Fruit fly (Drosophila melanogaster) Kc167 (cell line): Measurements from ENCODE around the gene MFS9.

ENCODE experiments used
- Myc ChIP-seq: fragments of >200 bp; optimal IDR thresholded peaks from 2 replicates; lab custom pipeline; 2017; ENCODE audit warnings: missing external identifiers
- Sin3A ChIP-seq: fragments of >200 bp; optimal IDR thresholded peaks from 2 replicates; lab custom pipeline; 2018; ENCODE audit warnings: missing external identifiers
- h ChIP-seq: fragments of >200 bp; optimal IDR thresholded peaks from 3 replicates; lab custom pipeline; 2018; ENCODE audit warnings: missing external identifiers
- insv ChIP-seq: fragments of >200 bp; optimal IDR thresholded peaks from 3 replicates; lab custom pipeline; 2018; ENCODE audit warnings: missing external identifiers
- psq ChIP-seq: fragments of >200 bp; optimal IDR thresholded peaks from 2 replicates; lab custom pipeline; 2017; ENCODE audit warnings: missing external identifiers
- ttk ChIP-seq: sonication (Bioruptor generic); optimal IDR thresholded peaks from 2 replicates; lab custom pipeline; 2017; ENCODE audit warnings: missing external identifiers

Gene MFS9

DNA sequence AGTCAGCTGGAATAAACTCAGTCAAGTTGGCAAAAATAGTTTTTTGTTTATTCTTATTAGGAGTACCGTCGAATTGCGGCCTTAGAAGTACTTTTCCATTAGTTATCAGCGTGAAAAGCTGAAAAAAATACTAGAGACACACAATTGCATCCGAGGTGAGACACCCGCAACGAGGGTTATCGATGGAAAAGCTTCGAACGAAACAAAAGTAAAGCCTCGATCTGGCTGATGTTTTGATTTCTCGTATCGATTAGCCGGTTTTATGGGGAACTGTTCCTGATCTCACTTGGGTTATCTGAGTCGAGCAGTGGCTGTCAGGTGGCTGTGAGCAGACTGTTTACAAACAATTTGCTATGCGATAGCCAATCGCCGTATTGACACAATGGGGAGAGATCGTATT, 31.5 kb upstream of the MFS9 start:
- TF ChIP-seq Sin3A (lab: Kevin White, UChicago) (no peak), h (lab: Kevin White, UChicago) (no peak), ttk (lab: Kevin White, UChicago) (no peak), Myc (lab: Kevin White, UChicago) (no peak), psq (lab: Kevin White, UChicago) (no peak), insv (lab: Kevin White, UChicago) (no peak)

DNA sequence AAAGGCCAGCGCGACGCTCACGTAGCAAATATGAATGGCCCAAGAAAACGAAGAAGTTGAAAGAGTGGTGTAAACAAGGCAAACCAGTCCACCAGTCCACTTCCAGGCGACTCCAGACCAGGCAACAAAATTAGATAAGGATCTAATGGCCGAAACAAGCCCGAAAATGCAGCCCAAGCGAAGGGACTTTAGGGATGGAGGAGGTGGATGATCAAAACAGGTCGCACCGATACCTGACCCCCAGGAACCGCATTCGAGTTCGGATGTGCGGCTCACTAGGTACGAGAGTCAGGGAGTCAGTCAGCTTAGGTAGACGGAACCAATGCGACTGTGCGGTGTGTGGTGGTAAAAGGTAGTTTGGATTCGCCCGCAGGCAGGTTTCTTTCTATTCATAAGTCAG, 31.0 kb upstream of the MFS9 start:
- no peak for TF ChIP-seq h (lab: Kevin White, UChicago)
- no peak for TF ChIP-seq Myc (lab: Kevin White, UChicago)
- TF ChIP-seq insv (lab: Kevin White, UChicago): no peak
- TF ChIP-seq psq (lab: Kevin White, UChicago): no peak
- no peak for TF ChIP-seq ttk (lab: Kevin White, UChicago)
- TF ChIP-seq Sin3A (lab: Kevin White, UChicago): no peak

DNA sequence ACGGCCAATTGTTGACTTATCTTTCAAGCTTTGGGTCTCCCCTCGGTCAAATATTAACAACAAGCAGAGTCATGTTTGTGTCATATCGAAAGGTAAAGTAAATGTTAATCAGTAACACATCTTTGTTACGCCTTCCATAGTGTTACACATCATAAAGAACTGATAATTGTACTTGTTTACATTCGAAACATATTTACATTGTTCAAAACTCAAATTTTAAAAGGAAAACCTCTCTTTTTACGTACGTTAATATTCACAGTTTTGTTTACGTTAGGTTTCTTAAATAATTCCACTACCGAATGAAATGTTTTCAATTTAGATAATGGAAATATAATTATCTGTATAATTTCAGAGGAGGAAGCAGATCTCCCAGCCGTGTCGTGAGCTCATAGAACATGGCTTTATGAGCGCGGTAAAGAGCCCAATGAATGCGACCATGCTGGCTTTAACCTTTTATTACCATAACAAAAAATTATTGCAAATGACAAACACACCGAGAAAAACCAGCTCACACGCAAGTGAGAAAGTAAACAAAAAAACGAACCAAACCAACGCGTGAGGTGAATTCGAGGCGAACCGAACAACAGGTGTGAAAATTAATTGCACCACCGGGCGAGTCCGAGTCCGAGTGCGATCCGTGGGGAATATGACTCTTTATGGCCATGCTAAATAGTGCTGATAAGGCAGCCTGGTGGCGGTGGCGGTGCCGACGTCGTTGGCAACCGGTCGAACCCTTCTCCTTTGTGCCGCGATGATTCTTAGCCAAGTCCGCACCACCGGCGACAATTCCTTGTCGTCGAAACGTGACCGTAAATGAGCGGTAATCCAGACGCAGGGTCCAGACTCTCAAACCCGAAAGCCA, 30.2 kb upstream of the MFS9 start:
- TF ChIP-seq h (lab: Kevin White, UChicago): no peak
- TF ChIP-seq ttk (lab: Kevin White, UChicago): no peak
- TF ChIP-seq Sin3A (lab: Kevin White, UChicago): no peak
- no peak for TF ChIP-seq Myc (lab: Kevin White, UChicago)
- TF ChIP-seq insv (lab: Kevin White, UChicago): no peak
- TF ChIP-seq psq (lab: Kevin White, UChicago): no peak

DNA sequence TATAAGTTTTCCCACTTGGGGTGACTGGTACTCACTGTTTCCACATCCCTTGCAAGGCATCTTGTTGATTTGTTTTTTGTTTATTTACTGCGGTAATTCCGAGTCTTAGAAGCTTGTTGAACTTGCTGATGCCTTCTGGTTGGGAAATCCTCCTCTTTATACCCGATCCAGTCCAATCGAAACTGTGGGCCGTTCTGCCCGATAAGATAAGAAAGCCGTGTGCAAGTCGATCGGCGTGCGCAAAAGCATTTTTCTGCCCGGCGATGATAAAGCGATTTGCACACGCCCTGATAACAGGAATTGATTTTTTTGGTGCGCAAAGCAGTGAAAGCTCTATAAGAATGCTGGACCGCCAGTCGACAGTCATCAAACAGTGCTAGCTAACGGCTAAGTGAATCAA, 22.3 kb upstream of the MFS9 start, which contains the start of the genes MtnE and MtnD:
Gene MtnE, minus strand, starts transcription at position 130 of the 400 bp plus-strand sequence.
Gene MtnD, plus strand, starts transcription at position 388 of the 400 bp plus-strand sequence.
- TF ChIP-seq h (lab: Kevin White, UChicago) (no peak), Myc (lab: Kevin White, UChicago) (no peak), insv (lab: Kevin White, UChicago) (no peak), ttk (lab: Kevin White, UChicago) (no peak), Sin3A (lab: Kevin White, UChicago) (no peak), psq (lab: Kevin White, UChicago) (no peak)

DNA sequence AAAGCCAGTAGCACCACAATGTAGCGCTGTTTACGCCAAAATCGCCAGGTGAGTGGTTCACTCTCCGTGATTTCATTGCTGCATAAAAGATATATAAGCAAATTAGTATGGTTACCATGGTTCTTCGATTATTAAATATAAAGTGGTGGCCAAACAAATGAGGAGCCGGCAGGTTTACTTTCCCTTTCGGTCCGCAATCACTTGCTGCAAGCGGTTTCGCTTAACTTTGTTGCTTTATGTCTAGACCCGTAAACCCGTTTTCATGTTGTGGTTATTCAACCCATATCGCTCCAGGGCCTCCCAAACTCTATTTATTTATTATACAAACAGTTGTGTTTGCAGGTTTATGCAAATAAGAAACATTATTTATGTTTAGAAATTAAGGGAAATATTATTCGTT, 2.9 kb downstream of the MFS9 start:
- TF ChIP-seq Sin3A (lab: Kevin White, UChicago) (no peak), insv (lab: Kevin White, UChicago) (no peak), h (lab: Kevin White, UChicago) (no peak), psq (lab: Kevin White, UChicago) (no peak), Myc (lab: Kevin White, UChicago) (no peak), ttk (lab: Kevin White, UChicago) (no peak)

DNA sequence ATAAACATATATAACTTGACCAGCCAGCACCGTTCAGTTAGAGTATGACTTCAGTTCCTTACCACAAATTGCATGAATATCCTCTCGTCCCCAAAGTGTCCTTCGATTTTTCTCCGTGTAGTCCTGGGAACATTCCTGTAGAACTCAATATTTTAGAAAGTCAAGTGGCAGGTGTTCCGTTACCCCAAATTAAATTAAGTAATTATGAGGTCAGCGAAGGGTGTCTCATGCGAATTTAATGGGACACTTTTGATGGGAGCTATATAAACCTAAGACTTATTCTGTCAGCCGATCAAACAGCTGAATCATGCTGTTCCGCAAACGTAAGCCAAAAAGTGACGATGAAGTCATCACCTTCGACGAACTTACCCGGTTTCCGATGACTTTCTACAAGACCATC, 7.8 kb downstream of the MFS9 start, which contains the start of gene Or92a:
Gene Or92a, plus strand, starts transcription at position 301 of the 400 bp plus-strand sequence.
- TF ChIP-seq ttk (lab: Kevin White, UChicago) (no peak), psq (lab: Kevin White, UChicago) (no peak), Myc (lab: Kevin White, UChicago) (no peak), Sin3A (lab: Kevin White, UChicago) (no peak), insv (lab: Kevin White, UChicago) (no peak), h (lab: Kevin White, UChicago) (no peak)

DNA sequence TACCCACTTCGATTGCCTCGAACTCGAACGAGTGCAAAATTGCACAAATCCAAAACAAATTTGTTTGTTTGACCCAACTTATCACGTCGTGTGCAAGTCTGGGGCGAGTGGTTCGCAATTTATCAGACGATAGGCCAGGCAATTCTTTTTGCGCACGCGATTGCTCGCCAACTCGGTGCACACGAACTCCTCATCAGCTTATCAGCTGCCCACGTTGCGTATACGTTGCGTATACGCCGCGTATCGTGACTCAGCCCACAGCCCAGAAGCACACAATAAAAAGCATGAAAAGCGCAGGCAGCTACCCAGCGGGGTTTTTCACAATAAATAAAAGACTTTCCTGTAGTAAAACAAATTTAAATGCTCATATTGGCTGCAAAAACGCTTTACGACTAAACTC, 8.6 kb downstream of the MFS9 start, which contains the start of gene MtnB:
Gene MtnB, minus strand, starts transcription at position 101 of the 400 bp plus-strand sequence.
- TF ChIP-seq Myc (lab: Kevin White, UChicago) (no peak), ttk (lab: Kevin White, UChicago) (no peak), psq (lab: Kevin White, UChicago) (no peak), insv (lab: Kevin White, UChicago) (no peak), h (lab: Kevin White, UChicago) (no peak), Sin3A (lab: Kevin White, UChicago) (no peak)

DNA sequence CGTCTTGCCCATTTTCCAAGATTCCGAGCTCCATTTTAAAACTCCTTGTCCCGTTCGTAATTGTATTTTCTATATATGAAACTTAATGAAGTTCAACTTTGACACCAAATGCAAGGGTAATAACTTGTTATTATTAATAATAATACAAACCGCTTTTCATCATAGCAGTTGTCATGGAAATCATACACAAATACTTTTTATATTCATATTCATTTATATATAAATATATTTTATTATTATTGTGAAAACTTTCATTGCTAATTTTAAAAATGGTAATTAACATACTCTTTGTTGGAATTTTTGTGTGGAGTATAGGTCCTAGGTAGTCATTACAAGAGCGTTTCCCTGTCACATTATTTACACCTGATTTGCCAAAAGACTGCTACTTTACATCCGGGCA, 10.4 kb downstream of the MFS9 start, which contains the start of gene CG46441:
Gene CG46441, minus strand, starts transcription at position 101 of the 400 bp plus-strand sequence.
- TF ChIP-seq Myc (lab: Kevin White, UChicago) (no peak), h (lab: Kevin White, UChicago) (no peak)

DNA sequence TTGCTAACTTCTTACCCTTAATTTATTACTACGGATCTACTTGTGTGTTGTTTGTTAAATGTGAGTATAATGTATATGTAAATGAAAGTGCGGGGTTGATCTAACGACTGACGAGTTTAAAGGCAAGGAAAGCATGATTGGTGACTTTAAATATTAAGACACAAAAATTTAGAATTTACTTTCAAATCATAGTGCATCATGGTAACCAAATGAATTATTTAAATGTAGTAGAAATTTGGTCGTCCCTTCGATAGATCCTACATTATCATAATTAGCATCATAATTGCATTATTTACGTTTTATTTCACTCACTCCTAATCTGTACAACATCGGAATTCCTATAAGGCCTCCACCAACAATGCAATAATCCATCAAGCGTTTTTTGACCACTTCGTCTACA, 10.9 kb downstream of the MFS9 start, which contains the start of gene Dic2:
Gene Dic2, minus strand, starts transcription at position 101 of the 400 bp plus-strand sequence.
- no peak for TF ChIP-seq insv (lab: Kevin White, UChicago)
- no peak for TF ChIP-seq h (lab: Kevin White, UChicago)
- no peak for TF ChIP-seq ttk (lab: Kevin White, UChicago)
- no peak for TF ChIP-seq psq (lab: Kevin White, UChicago)
- no peak for TF ChIP-seq Sin3A (lab: Kevin White, UChicago)
- TF ChIP-seq Myc (lab: Kevin White, UChicago): no peak

DNA sequence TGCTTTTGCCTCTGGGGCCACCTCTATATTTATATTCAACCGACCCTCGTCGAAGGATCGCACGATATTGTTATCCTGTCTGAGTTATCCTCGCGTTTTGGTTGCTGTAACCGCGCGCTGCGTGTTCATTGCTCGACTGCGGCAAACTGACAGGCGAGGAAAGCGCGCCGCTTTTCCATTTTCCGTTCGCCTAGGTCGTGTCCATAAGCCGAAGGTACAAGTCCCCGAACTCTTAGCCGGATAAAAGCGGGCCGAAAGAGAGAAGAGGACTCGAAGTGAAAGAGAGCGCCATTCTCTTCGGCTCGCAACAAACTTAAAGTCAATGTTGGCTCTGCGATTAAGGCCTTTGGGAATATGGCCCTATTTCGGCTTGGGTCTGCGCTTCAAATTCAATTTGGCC, 27.8 kb downstream of the MFS9 start, which contains the start of gene Gfrl:
Gene Gfrl, minus strand, starts transcription at position 148 of the 400 bp plus-strand sequence.
- TF ChIP-seq insv (lab: Kevin White, UChicago) (no peak), h (lab: Kevin White, UChicago) (no peak), Sin3A (lab: Kevin White, UChicago) (no peak), ttk (lab: Kevin White, UChicago) (no peak), Myc (lab: Kevin White, UChicago) (no peak), psq (lab: Kevin White, UChicago) (no peak)

DNA sequence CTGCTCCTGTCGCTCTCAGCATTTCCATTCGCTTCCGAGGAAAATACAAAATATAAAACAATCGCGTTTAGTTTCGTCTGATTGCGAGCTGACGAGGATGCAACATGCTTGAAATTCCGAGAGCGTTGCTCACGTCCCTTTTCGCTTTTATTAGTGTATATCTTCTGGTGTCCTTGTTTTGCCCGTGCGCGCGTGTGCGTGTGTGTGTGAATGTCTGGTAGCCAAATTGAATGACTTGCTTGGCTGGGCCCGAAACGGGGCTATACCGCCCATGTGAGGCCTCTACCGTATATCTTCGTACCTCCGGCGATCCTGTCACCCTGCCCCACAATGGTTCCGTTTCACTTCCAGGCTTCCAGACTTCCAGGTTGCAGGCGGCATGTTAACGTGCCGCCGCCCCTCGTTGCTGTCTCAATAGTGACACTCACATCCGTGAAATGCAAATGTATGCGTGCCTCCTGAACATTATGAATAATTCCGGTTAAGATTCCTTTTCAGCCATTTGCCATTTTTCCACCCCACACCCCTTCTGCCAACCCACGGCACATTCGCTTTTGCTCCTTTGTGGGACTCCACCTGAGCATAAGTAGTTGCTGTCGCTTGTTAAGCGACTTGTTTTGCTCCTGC, 39.4 kb downstream of the MFS9 start:
- no peak for TF ChIP-seq psq (lab: Kevin White, UChicago)
- no peak for TF ChIP-seq h (lab: Kevin White, UChicago)
- no peak for TF ChIP-seq ttk (lab: Kevin White, UChicago)
- TF ChIP-seq Myc (lab: Kevin White, UChicago): no peak
- TF ChIP-seq insv (lab: Kevin White, UChicago): no peak
- no peak for TF ChIP-seq Sin3A (lab: Kevin White, UChicago)
